Fruit fly (Drosophila melanogaster): Measurements from ENCODE around the gene Pi3K21B.

The Pi3K21B gene

DNA sequence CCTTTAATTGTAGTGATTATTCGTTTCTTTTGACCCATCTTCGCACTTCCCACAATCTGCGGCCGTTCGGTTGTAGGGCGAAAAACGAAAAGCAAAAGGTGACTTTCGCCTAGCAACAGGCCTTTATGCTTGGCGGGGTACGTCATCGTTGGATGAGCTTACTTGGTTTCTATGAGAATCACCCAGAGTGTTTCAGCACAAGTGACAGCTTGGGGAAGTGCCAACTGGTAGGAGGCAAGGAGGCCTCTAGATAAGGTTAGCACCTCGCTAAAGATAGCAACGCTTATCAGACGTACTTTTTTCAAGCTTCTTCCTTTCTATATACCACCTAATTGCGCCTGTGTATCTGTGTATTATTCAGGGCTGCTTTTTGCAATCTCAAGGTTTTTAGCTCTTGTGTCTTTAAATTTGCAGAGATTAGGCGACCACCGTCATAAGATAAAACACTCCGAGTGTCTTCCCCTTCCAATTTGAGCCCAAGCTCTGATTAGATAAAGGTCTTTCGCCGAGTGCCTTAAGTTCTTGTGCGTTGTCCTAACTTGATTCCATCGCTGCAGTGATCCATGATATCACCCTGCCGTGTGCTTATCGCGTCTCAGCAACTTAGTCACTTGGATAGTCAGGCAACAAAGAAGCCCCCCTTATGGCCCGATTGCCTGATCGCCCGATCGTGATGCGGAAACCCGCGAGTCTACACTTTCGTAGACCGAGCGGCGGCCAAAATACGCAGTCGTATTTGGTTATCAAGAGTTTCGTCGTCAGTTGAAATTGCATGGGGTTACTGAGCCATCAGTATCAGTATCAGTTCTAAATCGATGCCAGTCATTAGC is 3.4 kb downstream of the Pi3K21B start:
- peak; percentile 56 for TF ChIP-seq br (GFP tag; optimal IDR thresholded peaks at IDR 0.05)
- no peak for TF ChIP-seq Rel (GFP tag; optimal IDR thresholded peaks at IDR 0.05)
- TF ChIP-seq Rel (tag; optimal IDR thresholded peaks at IDR 0.05), result peak; percentile 61
- no peak for TF ChIP-seq Abd-B (GFP tag; optimal IDR thresholded peaks at IDR 0.05)
- peak; percentile 57 for TF ChIP-seq Hr83 (GFP tag; optimal IDR thresholded peaks at IDR 0.05; ENCODE audit: poor library complexity, severe bottlenecking)
- TF ChIP-seq h (GFP tag; optimal IDR thresholded peaks at IDR 0.05), result peak; percentile 70
- no peak for TF ChIP-seq Hr78 (GFP tag; optimal IDR thresholded peaks at IDR 0.05)

DNA sequence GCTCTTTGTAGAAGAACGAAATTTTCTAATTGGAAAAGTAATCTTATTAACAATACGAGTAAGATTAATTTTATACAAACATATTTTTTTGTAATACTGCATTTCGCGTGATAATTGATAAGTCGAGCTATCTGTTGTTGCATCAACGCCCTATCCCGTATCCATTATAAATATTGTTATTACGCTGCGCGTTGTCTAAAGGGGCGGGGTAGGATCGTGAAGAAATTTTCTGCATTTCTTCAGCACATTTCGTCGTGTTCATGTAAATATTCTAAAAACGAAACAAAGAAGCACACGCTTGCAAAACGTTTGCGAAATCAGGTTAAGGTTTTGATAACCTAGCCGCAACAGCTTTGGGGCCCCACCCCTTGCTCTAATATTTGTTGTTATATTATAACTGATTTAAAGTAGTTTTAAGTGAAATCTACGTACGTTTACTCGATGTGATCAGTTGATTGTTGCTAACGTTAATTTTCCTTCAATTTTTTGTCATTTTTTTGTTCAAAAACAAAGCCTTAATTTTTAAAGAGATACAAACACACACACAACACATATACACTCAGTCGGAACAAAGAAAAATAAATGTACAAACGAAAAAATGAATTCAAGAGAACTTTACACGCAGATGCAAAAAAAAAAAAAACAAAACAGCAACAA is 5.8 kb downstream of the Pi3K21B start:
- TF ChIP-seq Mio (GFP tag; optimal IDR thresholded peaks at IDR 0.05), result no peak
- TF ChIP-seq br (GFP tag; optimal IDR thresholded peaks at IDR 0.05), result no peak
- no peak for TF ChIP-seq Myc (optimal IDR thresholded peaks at IDR 0.05)
- no peak for TF ChIP-seq Hr83 (GFP tag; optimal IDR thresholded peaks at IDR 0.05; ENCODE audit: poor library complexity, severe bottlenecking)
- no peak for TF ChIP-seq h (GFP tag; optimal IDR thresholded peaks at IDR 0.05)
- no peak for TF ChIP-seq rgr (GFP tag; optimal IDR thresholded peaks at IDR 0.05)
- TF ChIP-seq woc (GFP tag; optimal IDR thresholded peaks at IDR 0.05), result no peak
- TF ChIP-seq Rel (GFP tag; optimal IDR thresholded peaks at IDR 0.05), result no peak
- TF ChIP-seq Rel (tag; optimal IDR thresholded peaks at IDR 0.05), result no peak
- TF ChIP-seq dmrt93B (GFP tag; optimal IDR thresholded peaks at IDR 0.05), result no peak
- TF ChIP-seq Dfd (GFP tag; optimal IDR thresholded peaks at IDR 0.05), result no peak

DNA sequence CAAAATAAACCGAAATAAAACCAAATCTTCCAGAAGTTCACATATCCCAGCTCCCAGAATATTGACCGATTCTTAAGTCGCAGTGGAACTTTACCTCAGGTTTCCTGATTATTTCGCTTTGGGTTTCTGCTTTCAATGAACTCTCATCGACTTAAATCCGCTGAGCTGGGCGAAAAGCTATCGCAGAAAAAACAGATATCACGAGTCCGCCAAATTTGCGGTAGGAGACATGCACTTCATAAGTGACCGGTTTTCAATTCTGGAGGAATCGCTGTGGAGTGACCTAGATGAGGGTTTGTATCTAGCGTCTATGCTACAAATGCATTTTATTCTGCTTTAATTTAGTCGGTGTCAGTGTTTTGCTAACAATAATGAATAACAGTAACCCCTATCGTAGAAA is 7.5 kb downstream of the Pi3K21B start:
- TF ChIP-seq dmrt93B (GFP tag; optimal IDR thresholded peaks at IDR 0.05) (no peak), pan (optimal IDR thresholded peaks at IDR 0.05) (no peak), rgr (GFP tag; optimal IDR thresholded peaks at IDR 0.05) (no peak), ey (GFP tag; optimal IDR thresholded peaks at IDR 0.05) (no peak)

DNA sequence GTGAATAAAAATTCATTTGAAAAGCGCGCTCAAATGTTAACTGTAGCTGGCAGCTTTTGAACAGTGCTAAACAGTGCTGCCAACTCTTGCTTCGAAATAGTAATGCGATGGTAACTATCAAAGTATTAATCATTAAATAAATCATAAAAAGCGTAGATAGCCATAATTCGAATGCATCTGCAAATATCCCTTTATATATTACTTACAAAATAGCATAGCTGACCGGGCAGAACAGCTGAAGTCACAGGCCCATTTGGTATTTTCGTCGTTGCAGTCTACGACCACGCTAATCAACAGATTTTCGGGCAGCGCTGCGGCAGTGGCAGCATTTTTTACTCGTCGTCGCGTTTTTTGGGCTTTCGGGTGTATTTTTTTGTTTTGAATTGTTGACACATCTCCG is 8.0 kb downstream of the Pi3K21B start, which contains the start of gene Plc21C:
TSS of gene Plc21C (plus strand) at position 290 of the 400 bp plus-strand sequence.
- TF ChIP-seq CG32264 (GFP tag; optimal IDR thresholded peaks at IDR 0.05) (no peak), dmrt93B (GFP tag; optimal IDR thresholded peaks at IDR 0.05) (no peak), jim (GFP tag; optimal IDR thresholded peaks at IDR 0.05) (no peak), sage (GFP tag; optimal IDR thresholded peaks at IDR 0.05) (no peak), dsf (GFP tag; optimal IDR thresholded peaks at IDR 0.05; ENCODE audit: borderline replicate concordance) (no peak), Mio (GFP tag; optimal IDR thresholded peaks at IDR 0.05) (no peak), CG9705 (GFP tag; optimal IDR thresholded peaks at IDR 0.05) (peak; percentile 18), br (GFP tag; optimal IDR thresholded peaks at IDR 0.05) (peak; percentile 42), OdsH (GFP tag; optimal IDR thresholded peaks at IDR 0.05) (no peak), CrebA (GFP tag; optimal IDR thresholded peaks at IDR 0.05; ENCODE audit: borderline replicate concordance) (no peak), Dif (GFP tag; optimal IDR thresholded peaks at IDR 0.05; ENCODE audit: partially characterized antibody) (peak; percentile 36), GATAd (GFP tag; optimal IDR thresholded peaks at IDR 0.05) (no peak), sv (GFP tag; optimal IDR thresholded peaks at IDR 0.05) (peak; percentile 41), HLH106 (tag; optimal IDR thresholded peaks at IDR 0.05) (peak; percentile 60), ey (GFP tag; optimal IDR thresholded peaks at IDR 0.05) (peak; percentile 50), brk (GFP tag; optimal IDR thresholded peaks at IDR 0.05) (no peak), pan (optimal IDR thresholded peaks at IDR 0.05) (no peak), Dfd (GFP tag; optimal IDR thresholded peaks at IDR 0.05) (no peak), woc (GFP tag; optimal IDR thresholded peaks at IDR 0.05) (peak; percentile 16), Jra (GFP tag; optimal IDR thresholded peaks at IDR 0.05) (no peak), foxo (GFP tag; optimal IDR thresholded peaks at IDR 0.05) (peak in 1 of 2 experiments; percentile 51), Abd-B (GFP tag; optimal IDR thresholded peaks at IDR 0.05) (no peak), Hr78 (GFP tag; optimal IDR thresholded peaks at IDR 0.05) (no peak), dl (GFP tag; optimal IDR thresholded peaks at IDR 0.05; ENCODE audit: insufficient read depth in 1 of 2, partially characterized antibody in 2 of 2) (peak in 1 of 2 experiments; percentile 4), fru (GFP tag; optimal IDR thresholded peaks at IDR 0.05) (peak; percentile 52), Vsx2 (GFP tag; optimal IDR thresholded peaks at IDR 0.05; ENCODE audit: partially characterized antibody) (no peak), Hr83 (GFP tag; optimal IDR thresholded peaks at IDR 0.05; ENCODE audit: poor library complexity, severe bottlenecking) (no peak), Myc (optimal IDR thresholded peaks at IDR 0.05) (no peak), Rel (GFP tag; optimal IDR thresholded peaks at IDR 0.05) (no peak), Rel (tag; optimal IDR thresholded peaks at IDR 0.05) (peak; percentile 54), N (GFP tag; optimal IDR thresholded peaks at IDR 0.05) (no peak), psq (GFP tag; optimal IDR thresholded peaks at IDR 0.05) (peak; percentile 24), Sp1 (GFP tag; optimal IDR thresholded peaks at IDR 0.05) (peak; percentile 26), tai (GFP tag; optimal IDR thresholded peaks at IDR 0.05) (peak; percentile 42), usp (GFP tag; optimal IDR thresholded peaks at IDR 0.05) (no peak), h (GFP tag; optimal IDR thresholded peaks at IDR 0.05) (peak; percentile 62), rgr (GFP tag; optimal IDR thresholded peaks at IDR 0.05) (peak; percentile 14), Hnf4 (GFP tag; optimal IDR thresholded peaks at IDR 0.05) (peak; percentile 51), lola (GFP tag; optimal IDR thresholded peaks at IDR 0.05) (no peak)
